Worm (Caenorhabditis elegans) whole organism, L4 larva: Measurements from ENCODE around the gene Y62H9A.1.

ENCODE experiments used
- D1046.2 ChIP-seq: fragments of 200-800 bp; sonication (Bioruptor generic); IDR thresholded peaks from 2 replicates; pipeline ENCODE4 v1.3.6; 2022; ENCODE audit warnings: missing genetic modification characterization, missing compliant biosample characterization
- F37D6.2 ChIP-seq: sonication (generic microtip); optimal IDR thresholded peaks from 2 replicates; lab custom pipeline; 2016; ENCODE audit warnings: mild to moderate bottlenecking, missing genetic modification characterization, missing compliant biosample characterization
- R02D3.7 ChIP-seq: fragments of 150-350 bp; sonication (generic microtip); optimal IDR thresholded peaks from 3 replicates; lab custom pipeline; 2014; ENCODE audit warnings: missing biosample characterization, missing genetic modification characterization
- T26A8.4 ChIP-seq: fragments of 200-800 bp; sonication (Bioruptor generic); IDR thresholded peaks from 2 replicates; pipeline ENCODE4 v1.3.6; 2022; ENCODE audit warnings: missing genetic modification characterization, missing compliant biosample characterization
- ZK337.2 ChIP-seq: fragments of 200-800 bp; sonication (Bioruptor generic); IDR thresholded peaks from 2 replicates; pipeline ENCODE4 v1.3.6; 2022; ENCODE audit warnings: missing genetic modification reagents, missing genetic modification characterization, missing compliant biosample characterization
- aha-1 ChIP-seq: fragments of 150-350 bp; peaks from one replicate; lab custom pipeline; 2014; ENCODE audit warnings: missing biosample characterization, missing genetic modification characterization
- arid-1 ChIP-seq: fragments of 200-800 bp; sonication (Bioruptor generic); conservative IDR thresholded peaks from 2 replicates; pipeline ENCODE4 v1.3.6; 2022; ENCODE audit warnings: missing genetic modification reagents, missing genetic modification characterization, missing compliant biosample characterization
- ceh-28 ChIP-seq: fragments of 150-350 bp; optimal IDR thresholded peaks from 2 replicates; lab custom pipeline; 2014; ENCODE audit warnings: missing biosample characterization, missing genetic modification reagents, missing genetic modification characterization
- cey-2 ChIP-seq: sonication (generic microtip); optimal IDR thresholded peaks from 3 replicates; lab custom pipeline; 2017; ENCODE audit warnings: missing genetic modification characterization, mild to moderate bottlenecking, missing compliant biosample characterization, antibody characterized with exemption, borderline replicate concordance; ENCODE audit not compliant: insufficient read depth
- daf-12 ChIP-seq: fragments of 150-350 bp; optimal IDR thresholded peaks from 2 replicates; lab custom pipeline; 2014; ENCODE audit warnings: missing biosample characterization, missing genetic modification reagents, missing genetic modification characterization
- daf-16 ChIP-seq, 3 experiments: sonication (generic microtip); optimal IDR thresholded peaks; 2 replicates each; lab custom pipeline; 2016 to 2017; ENCODE audit warnings: missing genetic modification characterization in 3 of 3, missing genetic modification reagents in 3 of 3, mild to moderate bottlenecking in 2 of 3, missing compliant biosample characterization in 2 of 3, missing biosample characterization in 1 of 3, moderate library complexity in 1 of 3
- dmd-8 ChIP-seq: fragments of 200-800 bp; sonication (Bioruptor generic); IDR thresholded peaks from 2 replicates; pipeline ENCODE4 v1.3.6; 2022; ENCODE audit warnings: missing genetic modification characterization, missing compliant biosample characterization
- dmd-9 ChIP-seq: fragments of 200-800 bp; sonication (Bioruptor generic); IDR thresholded peaks from 2 replicates; pipeline ENCODE4 v1.3.6; 2022; ENCODE audit warnings: missing genetic modification reagents, missing genetic modification characterization, missing compliant biosample characterization
- fkh-10 ChIP-seq: fragments of 150-350 bp; optimal IDR thresholded peaks from 2 replicates; lab custom pipeline; 2014; ENCODE audit warnings: missing biosample characterization, missing genetic modification reagents, missing genetic modification characterization
- gei-8 ChIP-seq: fragments of 200-800 bp; sonication (Bioruptor generic); optimal IDR thresholded peaks from 2 replicates; lab custom pipeline; 2018; ENCODE audit warnings: mild to moderate bottlenecking, missing genetic modification characterization, missing compliant biosample characterization
- hlh-11 ChIP-seq: fragments of 200-800 bp; sonication (Bioruptor generic); optimal IDR thresholded peaks from 2 replicates; lab custom pipeline; 2018; ENCODE audit warnings: mild to moderate bottlenecking, missing genetic modification characterization, missing compliant biosample characterization
- hlh-30 ChIP-seq: sonication (generic microtip); optimal IDR thresholded peaks from 2 replicates; lab custom pipeline; 2017; ENCODE audit warnings: antibody characterized with exemption, mild to moderate bottlenecking, missing genetic modification characterization, missing compliant biosample characterization; ENCODE audit not compliant: insufficient read depth
- lin-1 ChIP-seq: fragments of 200-800 bp; sonication (Bioruptor generic); IDR thresholded peaks from 2 replicates; pipeline ENCODE4 v1.3.6; 2022; ENCODE audit warnings: missing genetic modification reagents, missing genetic modification characterization, missing compliant biosample characterization
- lin-15B ChIP-seq: fragments of 150-350 bp; sonication (generic microtip); optimal IDR thresholded peaks from 3 replicates; lab custom pipeline; 2014; ENCODE audit warnings: missing biosample characterization, missing genetic modification characterization
- lin-29 ChIP-seq: fragments of 200-800 bp; sonication (Bioruptor generic); IDR thresholded peaks from 2 replicates; pipeline ENCODE4 v1.3.6; 2022; ENCODE audit warnings: missing genetic modification reagents, missing genetic modification characterization, missing compliant biosample characterization
- lin-38 ChIP-seq: fragments of 200-800 bp; sonication (Bioruptor generic); IDR thresholded peaks from 2 replicates; pipeline ENCODE4 v1.3.6; 2022; ENCODE audit warnings: missing genetic modification reagents, missing genetic modification characterization, missing compliant biosample characterization
- lin-39 ChIP-seq: fragments of 150-350 bp; optimal IDR thresholded peaks from 2 replicates; lab custom pipeline; 2014; ENCODE audit warnings: missing biosample characterization, missing genetic modification reagents, missing genetic modification characterization
- lsy-2 ChIP-seq, 2 experiments: fragments of 150-350 bp in 1 of 2; sonication (generic microtip) in 1 of 2; optimal IDR thresholded peaks; 2 replicates each; lab custom pipeline; 2014 to 2017; ENCODE audit warnings: missing biosample characterization in 2 of 2, missing genetic modification characterization in 2 of 2
- madf-5 ChIP-seq, 2 experiments: fragments of 200-800 bp; sonication (Bioruptor generic); IDR thresholded peaks; 2 replicates each; pipeline ENCODE4 v1.3.6; 2022; ENCODE audit warnings: missing compliant biosample characterization in 2 of 2, missing genetic modification characterization in 2 of 2
- mep-1 ChIP-seq: fragments of 150-350 bp; sonication (generic microtip); optimal IDR thresholded peaks from 3 replicates; lab custom pipeline; 2014; ENCODE audit warnings: missing biosample characterization, missing genetic modification characterization
- mes-2 ChIP-seq: sonication (generic microtip); optimal IDR thresholded peaks from 2 replicates; lab custom pipeline; 2016; ENCODE audit warnings: missing genotype, mild to moderate bottlenecking, missing genetic modification characterization, missing compliant biosample characterization; ENCODE audit not compliant: poor library complexity, severe bottlenecking
- nhr-11 ChIP-seq: fragments of 150-350 bp; optimal IDR thresholded peaks from 2 replicates; lab custom pipeline; 2014; ENCODE audit warnings: missing biosample characterization, missing genetic modification characterization
- nhr-28 ChIP-seq: fragments of 150-350 bp; optimal IDR thresholded peaks from 2 replicates; lab custom pipeline; 2014; ENCODE audit warnings: missing biosample characterization, missing genetic modification characterization
- nhr-41 ChIP-seq: fragments of 200-800 bp; sonication (Bioruptor generic); IDR thresholded peaks from 2 replicates; pipeline ENCODE4 v1.3.6; 2022; ENCODE audit warnings: missing genetic modification reagents, missing genetic modification characterization, missing compliant biosample characterization
- nhr-42 ChIP-seq: fragments of 200-800 bp; sonication (Bioruptor generic); IDR thresholded peaks from 2 replicates; pipeline ENCODE4 v1.3.6; 2022; ENCODE audit warnings: missing genetic modification characterization, missing compliant biosample characterization
- nhr-48 ChIP-seq: sonication (generic microtip); optimal IDR thresholded peaks from 2 replicates; lab custom pipeline; 2016; ENCODE audit warnings: mild to moderate bottlenecking, missing genetic modification characterization, missing compliant biosample characterization
- nhr-6 ChIP-seq: fragments of 150-350 bp; optimal IDR thresholded peaks from 2 replicates; lab custom pipeline; 2014; ENCODE audit warnings: missing biosample characterization, missing genetic modification characterization
- php-3 ChIP-seq: fragments of 200-800 bp; sonication (Bioruptor generic); IDR thresholded peaks from 2 replicates; pipeline ENCODE4 v1.3.6; 2022; ENCODE audit warnings: missing genetic modification reagents, missing genetic modification characterization, missing compliant biosample characterization
- set-16 ChIP-seq: fragments of 200-800 bp; sonication (Bioruptor generic); IDR thresholded peaks from 2 replicates; pipeline ENCODE4 v1.3.6; 2022; ENCODE audit warnings: missing genetic modification reagents, missing genetic modification characterization, missing compliant biosample characterization
- snpc-4 ChIP-seq: fragments of 150-350 bp; optimal IDR thresholded peaks from 2 replicates; lab custom pipeline; 2014; ENCODE audit warnings: missing biosample characterization, missing genetic modification characterization
- spr-3 ChIP-seq: fragments of 200-800 bp; sonication (Bioruptor generic); optimal IDR thresholded peaks from 2 replicates; lab custom pipeline; 2018; ENCODE audit warnings: mild to moderate bottlenecking, missing genetic modification characterization, missing compliant biosample characterization
- zfp-2 ChIP-seq: sonication (generic microtip); optimal IDR thresholded peaks from 2 replicates; lab custom pipeline; 2016; ENCODE audit warnings: mild to moderate bottlenecking, missing genetic modification characterization, missing compliant biosample characterization
- ztf-11 ChIP-seq: fragments of 150-350 bp; optimal IDR thresholded peaks from 2 replicates; lab custom pipeline; 2014; ENCODE audit warnings: missing biosample characterization, missing genetic modification characterization

The Y62H9A.1 gene

ce11 chrX:11910046-11910445 is 34.7 kb downstream of the Y62H9A.1 start, which contains the start of gene Y62H9A.15 (continued):
- TF ChIP-seq ztf-11 (tag; lab: Kevin White, UChicago), result no peak
- TF ChIP-seq cey-2 (tag; lab: Kevin White, UChicago), result no peak
- TF ChIP-seq php-3 (GFP tag; lab: Robert Waterston, UW), result no peak
- no peak for TF ChIP-seq lin-38
- no peak for TF ChIP-seq arid-1 (GFP tag; lab: Robert Waterston, UW)
- peak; percentile 28 for TF ChIP-seq hlh-11 (tag; lab: Kevin White, UChicago)
- no peak for TF ChIP-seq R02D3.7 (tag; lab: Kevin White, UChicago)
- no peak for TF ChIP-seq gei-8 (GFP tag; lab: Kevin White, UChicago)
- TF ChIP-seq nhr-6 (tag; lab: Kevin White, UChicago), result no peak
- no peak for TF ChIP-seq zfp-2 (tag; lab: Kevin White, UChicago)
- no peak for TF ChIP-seq set-16
- no peak for TF ChIP-seq lin-15B (tag; lab: Kevin White, UChicago)
- TF ChIP-seq nhr-28, result peak; percentile 19
- TF ChIP-seq nhr-48 (tag; lab: Kevin White, UChicago), result no peak
- no peak for TF ChIP-seq D1046.2 (GFP tag; lab: Robert Waterston, UW)
- no peak for TF ChIP-seq lin-1 (GFP tag; lab: Robert Waterston, UW)

- TF ChIP-seq snpc-4 (tag; lab: Kevin White, UChicago) (no peak), lin-39 (tag; lab: Kevin White, UChicago) (no peak)
Measured at ce11 chrX:11913824-11914223, 38.5 kb downstream of the Y62H9A.1 start, which contains the start of gene Y62H9A.12. TSS of gene Y62H9A.12 (plus strand) at chrX:11914124.

ce11 chrX:11916705-11917104 is 41.4 kb downstream of the Y62H9A.1 start, which contains the start of gene Y62H9A.13:
TSS of gene Y62H9A.13 (plus strand) at chrX:11917005.
- no peak for TF ChIP-seq mes-2 (tag; lab: Kevin White, UChicago)
- no peak for TF ChIP-seq dmd-9 (GFP tag; lab: Robert Waterston, UW)

- TF ChIP-seq spr-3 (no peak), aha-1 (tag; lab: Kevin White, UChicago) (peak; percentile 46)
Measured at ce11 chrX:11917994-11918393, 42.7 kb downstream of the Y62H9A.1 start, which contains the start of gene Y62H9A.16. TSS of gene Y62H9A.16 (plus strand) at chrX:11918294.

ce11 chrX:11920723-11921283 is 45.5 kb downstream of the Y62H9A.1 start, which contains the start of gene Y62H9A.14:
TSS of gene Y62H9A.14 (plus strand) at chrX:11921233.
- no peak for TF ChIP-seq lin-29
- TF ChIP-seq php-3 (GFP tag; lab: Robert Waterston, UW), result no peak
- no peak for TF ChIP-seq nhr-11 (tag; lab: Kevin White, UChicago)
- TF ChIP-seq daf-12 (tag; lab: Kevin White, UChicago), result no peak
- no peak for TF ChIP-seq ceh-28 (tag; lab: Kevin White, UChicago)
- no peak for TF ChIP-seq nhr-28
- TF ChIP-seq dmd-8 (GFP tag; lab: Robert Waterston, UW), result no peak
- TF ChIP-seq F37D6.2, result no peak
- TF ChIP-seq, all 104 proteins: peak for 0

ce11 chrX:11924158-11924557 is 48.8 kb downstream of the Y62H9A.1 start, which contains the start of gene F55G7.1:
TSS of gene F55G7.1 (plus strand) at chrX:11924433.
- TF ChIP-seq madf-5 (GFP tag; IDR thresholded peaks at IDR 0.05; lab: Robert Waterston, UW) (no peak), daf-16 (GFP tag; optimal IDR thresholded peaks at IDR 0.05; lab: Kevin White, UChicago) (peak in 1 of 2 experiments; percentile 47), daf-16 (tag; optimal IDR thresholded peaks at IDR 0.05; lab: Kevin White, UChicago) (peak; percentile 50), nhr-42 (GFP tag; lab: Robert Waterston, UW) (peak; percentile 60; the same call in 1 of the 2 replicates), ZK337.2 (GFP tag; lab: Robert Waterston, UW) (no peak), nhr-28 (peak; percentile 45), snpc-4 (tag; lab: Kevin White, UChicago) (no peak), nhr-41 (GFP tag; lab: Robert Waterston, UW) (no peak), lin-15B (tag; lab: Kevin White, UChicago) (no peak), lin-29 (no peak), hlh-30 (tag; lab: Kevin White, UChicago) (peak; percentile 6), set-16 (no peak), lsy-2 (tag; optimal IDR thresholded peaks at IDR 0.05; lab: Kevin White, UChicago) (peak in 1 of 2 experiments; percentile 14), mep-1 (tag; lab: Kevin White, UChicago) (no peak), ztf-11 (tag; lab: Kevin White, UChicago) (no peak), cey-2 (tag; lab: Kevin White, UChicago) (no peak), fkh-10 (GFP tag; lab: Kevin White, UChicago) (no peak), zfp-2 (tag; lab: Kevin White, UChicago) (no peak), nhr-11 (tag; lab: Kevin White, UChicago) (no peak), T26A8.4 (GFP tag; lab: Robert Waterston, UW) (no peak), spr-3 (peak; percentile 58)
